Worm (Caenorhabditis elegans) whole organism, L4 larva: ENCODE data around the gene dsl-7.

Experiments used
- D1046.2 ChIP-seq: fragments of 200-800 bp; sonication (Bioruptor generic); IDR thresholded peaks from 2 replicates; pipeline ENCODE4 v1.3.6; 2022; ENCODE audit warnings: missing genetic modification characterization, missing compliant biosample characterization
- F10B5.3 ChIP-seq: sonication (generic microtip); optimal IDR thresholded peaks from 2 replicates; lab custom pipeline; 2016; ENCODE audit warnings: mild to moderate bottlenecking, missing genetic modification characterization, missing compliant biosample characterization
- Y75B8A.6 ChIP-seq: fragments of 200-800 bp; sonication (Bioruptor generic); IDR thresholded peaks from 2 replicates; pipeline ENCODE4 v1.3.6; 2022; ENCODE audit warnings: missing genetic modification reagents, missing genetic modification characterization, missing compliant biosample characterization
- ZK337.2 ChIP-seq: fragments of 200-800 bp; sonication (Bioruptor generic); IDR thresholded peaks from 2 replicates; pipeline ENCODE4 v1.3.6; 2022; ENCODE audit warnings: missing genetic modification reagents, missing genetic modification characterization, missing compliant biosample characterization
- aly-2 ChIP-seq: sonication (generic microtip); optimal IDR thresholded peaks from 2 replicates; lab custom pipeline; 2018; ENCODE audit warnings: missing biosample characterization, missing genetic modification characterization
- ama-1 ChIP-seq: fragments of 150-350 bp; optimal IDR thresholded peaks from 2 replicates; lab custom pipeline; 2014; ENCODE audit warnings: inconsistent platforms, mixed read lengths
- ceh-20 ChIP-seq: fragments of 200-800 bp; sonication (Bioruptor generic); IDR thresholded peaks from 2 replicates; pipeline ENCODE4 v1.3.6; 2022; ENCODE audit warnings: missing genetic modification reagents, missing genetic modification characterization, missing compliant biosample characterization
- ceh-32 ChIP-seq: sonication (generic microtip); optimal IDR thresholded peaks from 2 replicates; lab custom pipeline; 2016; ENCODE audit warnings: mild to moderate bottlenecking, missing genetic modification characterization, missing compliant biosample characterization; ENCODE audit not compliant: poor library complexity
- ceh-44 ChIP-seq: fragments of 200-800 bp; sonication (Bioruptor generic); IDR thresholded peaks from 2 replicates; pipeline ENCODE4 v1.3.6; 2022; ENCODE audit warnings: missing genetic modification reagents, missing genetic modification characterization, missing compliant biosample characterization
- ceh-62 ChIP-seq: sonication (generic microtip); optimal IDR thresholded peaks from 2 replicates; lab custom pipeline; 2017; ENCODE audit warnings: missing biosample characterization, missing genetic modification characterization
- ceh-82 ChIP-seq: sonication (generic microtip); optimal IDR thresholded peaks from 2 replicates; lab custom pipeline; 2017; ENCODE audit warnings: missing biosample characterization, missing genetic modification characterization
- cey-2 ChIP-seq: sonication (generic microtip); optimal IDR thresholded peaks from 3 replicates; lab custom pipeline; 2017; ENCODE audit warnings: missing genetic modification characterization, mild to moderate bottlenecking, missing compliant biosample characterization, antibody characterized with exemption, borderline replicate concordance; ENCODE audit not compliant: insufficient read depth
- daf-16 ChIP-seq, 3 experiments: sonication (generic microtip); optimal IDR thresholded peaks; 2 replicates each; lab custom pipeline; 2016 to 2017; ENCODE audit warnings: missing genetic modification characterization in 3 of 3, missing genetic modification reagents in 3 of 3, mild to moderate bottlenecking in 2 of 3, missing compliant biosample characterization in 2 of 3, missing biosample characterization in 1 of 3, moderate library complexity in 1 of 3
- daf-19 ChIP-seq: fragments of 200-800 bp; sonication (Bioruptor generic); conservative IDR thresholded peaks from 2 replicates; pipeline ENCODE4 v1.3.6; 2022; ENCODE audit warnings: missing genetic modification characterization, missing compliant biosample characterization
- dmd-6 ChIP-seq: fragments of 200-800 bp; sonication (Bioruptor generic); IDR thresholded peaks from 2 replicates; pipeline ENCODE4 v1.3.6; 2022; ENCODE audit warnings: missing genetic modification reagents, missing genetic modification characterization, missing compliant biosample characterization
- dmd-9 ChIP-seq: fragments of 200-800 bp; sonication (Bioruptor generic); IDR thresholded peaks from 2 replicates; pipeline ENCODE4 v1.3.6; 2022; ENCODE audit warnings: missing genetic modification reagents, missing genetic modification characterization, missing compliant biosample characterization
- dpl-1 ChIP-seq: fragments of 150-350 bp; optimal IDR thresholded peaks from 2 replicates; lab custom pipeline; 2014; ENCODE audit warnings: missing biosample characterization, missing genetic modification reagents, missing genetic modification characterization
- dve-1 ChIP-seq: sonication (generic microtip); optimal IDR thresholded peaks from 2 replicates; lab custom pipeline; 2017; ENCODE audit warnings: antibody characterized with exemption, mild to moderate bottlenecking, missing genetic modification characterization, missing compliant biosample characterization; ENCODE audit not compliant: insufficient read depth
- egl-27 ChIP-seq: sonication (generic microtip); optimal IDR thresholded peaks from 3 replicates; lab custom pipeline; 2017; ENCODE audit warnings: missing biosample characterization, missing genetic modification reagents, missing genetic modification characterization
- fkh-10 ChIP-seq: fragments of 150-350 bp; optimal IDR thresholded peaks from 2 replicates; lab custom pipeline; 2014; ENCODE audit warnings: missing biosample characterization, missing genetic modification reagents, missing genetic modification characterization
- hlh-30 ChIP-seq: sonication (generic microtip); optimal IDR thresholded peaks from 2 replicates; lab custom pipeline; 2017; ENCODE audit warnings: antibody characterized with exemption, mild to moderate bottlenecking, missing genetic modification characterization, missing compliant biosample characterization; ENCODE audit not compliant: insufficient read depth
- jun-1 ChIP-seq: fragments of 150-350 bp; optimal IDR thresholded peaks from 2 replicates; lab custom pipeline; 2014; ENCODE audit warnings: missing biosample characterization, missing genetic modification reagents, missing genetic modification characterization
- lim-7 ChIP-seq: fragments of 200-800 bp; sonication (Bioruptor generic); IDR thresholded peaks from 2 replicates; pipeline ENCODE4 v1.3.6; 2022; ENCODE audit warnings: missing genetic modification characterization, missing compliant biosample characterization
- lin-13 ChIP-seq: fragments of 150-350 bp; optimal IDR thresholded peaks from 2 replicates; lab custom pipeline; 2014; ENCODE audit warnings: missing biosample characterization, missing genetic modification reagents, missing genetic modification characterization
- lin-29 ChIP-seq: fragments of 200-800 bp; sonication (Bioruptor generic); IDR thresholded peaks from 2 replicates; pipeline ENCODE4 v1.3.6; 2022; ENCODE audit warnings: missing genetic modification reagents, missing genetic modification characterization, missing compliant biosample characterization
- lin-38 ChIP-seq: fragments of 200-800 bp; sonication (Bioruptor generic); IDR thresholded peaks from 2 replicates; pipeline ENCODE4 v1.3.6; 2022; ENCODE audit warnings: missing genetic modification reagents, missing genetic modification characterization, missing compliant biosample characterization
- lsy-2 ChIP-seq, 2 experiments: fragments of 150-350 bp in 1 of 2; sonication (generic microtip) in 1 of 2; optimal IDR thresholded peaks; 2 replicates each; lab custom pipeline; 2014 to 2017; ENCODE audit warnings: missing biosample characterization in 2 of 2, missing genetic modification characterization in 2 of 2
- madf-5 ChIP-seq, 2 experiments: fragments of 200-800 bp; sonication (Bioruptor generic); IDR thresholded peaks; 2 replicates each; pipeline ENCODE4 v1.3.6; 2022; ENCODE audit warnings: missing compliant biosample characterization in 2 of 2, missing genetic modification characterization in 2 of 2
- mdt-29 ChIP-seq: fragments of 200-800 bp; sonication (Bioruptor generic); IDR thresholded peaks from 2 replicates; pipeline ENCODE4 v1.3.6; 2022; ENCODE audit warnings: missing genetic modification reagents, missing genetic modification characterization, missing compliant biosample characterization
- mxl-3 ChIP-seq: fragments of 200-800 bp; sonication (Bioruptor generic); optimal IDR thresholded peaks from 2 replicates; lab custom pipeline; 2018; ENCODE audit warnings: mild to moderate bottlenecking, missing genetic modification characterization, missing compliant biosample characterization
- nhr-10 ChIP-seq: fragments of 150-350 bp; optimal IDR thresholded peaks from 2 replicates; lab custom pipeline; 2014; ENCODE audit warnings: missing biosample characterization, missing genetic modification characterization
- nhr-102 ChIP-seq: sonication (generic microtip); optimal IDR thresholded peaks from 2 replicates; lab custom pipeline; 2016; ENCODE audit warnings: mild to moderate bottlenecking, missing genetic modification characterization, moderate library complexity, missing compliant biosample characterization
- nhr-11 ChIP-seq: fragments of 150-350 bp; optimal IDR thresholded peaks from 2 replicates; lab custom pipeline; 2014; ENCODE audit warnings: missing biosample characterization, missing genetic modification characterization
- nhr-28 ChIP-seq: fragments of 150-350 bp; optimal IDR thresholded peaks from 2 replicates; lab custom pipeline; 2014; ENCODE audit warnings: missing biosample characterization, missing genetic modification characterization
- nhr-42 ChIP-seq: fragments of 200-800 bp; sonication (Bioruptor generic); IDR thresholded peaks from 2 replicates; pipeline ENCODE4 v1.3.6; 2022; ENCODE audit warnings: missing genetic modification characterization, missing compliant biosample characterization
- nhr-6 ChIP-seq: fragments of 150-350 bp; optimal IDR thresholded peaks from 2 replicates; lab custom pipeline; 2014; ENCODE audit warnings: missing biosample characterization, missing genetic modification characterization
- pha-4 ChIP-seq, 2 experiments: fragments of 150-350 bp in 1 of 2; fragments of 200-800 bp in 1 of 2; sonication (Bioruptor generic) in 1 of 2; IDR thresholded peaks in 1 of 2; optimal IDR thresholded peaks in 1 of 2; 2 replicates each; pipeline versions ENCODE4 v1.3.6 to Lab custom; 2014 to 2022; ENCODE audit warnings: missing genetic modification characterization in 2 of 2, missing genetic modification reagents in 2 of 2, missing biosample characterization in 1 of 2, missing compliant biosample characterization in 1 of 2
- php-3 ChIP-seq: fragments of 200-800 bp; sonication (Bioruptor generic); IDR thresholded peaks from 2 replicates; pipeline ENCODE4 v1.3.6; 2022; ENCODE audit warnings: missing genetic modification reagents, missing genetic modification characterization, missing compliant biosample characterization
- saeg-2 ChIP-seq: fragments of 200-800 bp; sonication (Bioruptor generic); IDR thresholded peaks from 2 replicates; pipeline ENCODE4 v1.3.6; 2022; ENCODE audit warnings: missing genetic modification reagents, missing genetic modification characterization, missing compliant biosample characterization
- sdz-12 ChIP-seq: fragments of 200-800 bp; sonication (Bioruptor generic); optimal IDR thresholded peaks from 2 replicates; lab custom pipeline; 2018; ENCODE audit warnings: mild to moderate bottlenecking, missing genetic modification characterization, missing compliant biosample characterization
- set-16 ChIP-seq: fragments of 200-800 bp; sonication (Bioruptor generic); IDR thresholded peaks from 2 replicates; pipeline ENCODE4 v1.3.6; 2022; ENCODE audit warnings: missing genetic modification reagents, missing genetic modification characterization, missing compliant biosample characterization
- spr-1 ChIP-seq: sonication (generic microtip); optimal IDR thresholded peaks from 2 replicates; lab custom pipeline; 2016; ENCODE audit warnings: mild to moderate bottlenecking, missing genetic modification characterization, missing compliant biosample characterization
- tag-97 ChIP-seq: fragments of 200-800 bp; sonication (Bioruptor generic); IDR thresholded peaks from 2 replicates; pipeline ENCODE4 v1.3.6; 2022; ENCODE audit warnings: missing genetic modification characterization, missing compliant biosample characterization
- tra-1 ChIP-seq: fragments of 200-800 bp; sonication (Bioruptor generic); IDR thresholded peaks from 2 replicates; pipeline ENCODE4 v1.3.6; 2022; ENCODE audit warnings: missing genetic modification reagents, missing genetic modification characterization, missing compliant biosample characterization
- unc-130 ChIP-seq: sonication (generic microtip); optimal IDR thresholded peaks from 2 replicates; lab custom pipeline; 2016; ENCODE audit warnings: missing genetic modification reagents, missing genetic modification characterization, missing compliant biosample characterization
- unc-62 ChIP-seq, 3 experiments: fragments of 150-350 bp in 1 of 3; sonication (generic microtip); optimal IDR thresholded peaks in 2 of 3; peaks in 1 of 3; 1 replicate in 1 of 3; 2 replicates in 2 of 3; lab custom pipeline; 2014 to 2017; ENCODE audit warnings: missing biosample characterization in 3 of 3, missing genetic modification characterization in 3 of 3, missing genetic modification reagents in 3 of 3, missing genotype in 1 of 3
- zfp-2 ChIP-seq: sonication (generic microtip); optimal IDR thresholded peaks from 2 replicates; lab custom pipeline; 2016; ENCODE audit warnings: mild to moderate bottlenecking, missing genetic modification characterization, missing compliant biosample characterization
- zip-11 ChIP-seq: fragments of 200-800 bp; sonication (Bioruptor generic); IDR thresholded peaks from 2 replicates; pipeline ENCODE4 v1.3.6; 2022; ENCODE audit warnings: missing genetic modification characterization, missing compliant biosample characterization

dsl-7 gene

DNA sequence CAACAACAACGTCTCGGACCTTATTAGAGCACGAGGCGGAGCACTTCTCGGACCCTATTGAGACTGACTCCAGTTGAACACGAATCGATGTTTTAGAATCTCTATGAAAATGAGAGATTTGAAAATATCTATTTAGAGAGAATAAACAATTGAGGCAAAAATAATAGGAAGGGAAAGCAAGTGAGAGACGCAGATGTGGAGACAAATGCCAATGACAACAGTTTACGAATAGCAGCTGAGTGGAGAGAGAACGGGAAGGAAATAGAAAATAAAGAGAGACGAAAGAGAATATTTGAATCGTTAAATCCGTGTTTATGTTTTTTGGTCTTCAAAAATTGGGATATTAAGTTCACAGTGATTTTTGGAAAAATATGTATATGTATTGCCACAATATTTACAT, 16.9 kb downstream of the dsl-7 start (continued):
- no peak for TF ChIP-seq php-3 (GFP tag; lab: Robert Waterston, UW)
- no peak for TF ChIP-seq fkh-10 (GFP tag; lab: Kevin White, UChicago)
- peak; percentile 21 for TF ChIP-seq dve-1

DNA sequence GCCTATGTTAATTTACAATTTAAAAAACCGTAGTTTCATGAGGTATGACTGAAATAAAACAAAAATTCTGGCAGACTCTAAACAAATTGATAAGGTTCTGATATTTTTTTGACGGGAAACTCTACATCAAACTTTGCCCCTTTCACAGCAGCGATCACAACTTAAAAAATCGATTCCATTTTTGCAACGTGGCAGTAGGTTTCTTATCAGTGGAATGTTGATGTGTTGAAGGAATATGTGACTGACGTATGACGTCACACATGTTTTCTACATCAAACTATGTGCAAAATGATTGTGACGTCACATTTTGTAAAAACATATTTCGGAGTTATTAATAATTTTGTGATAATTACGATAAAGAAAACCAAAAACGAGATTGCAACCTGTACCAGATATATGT, 19.0 kb downstream of the dsl-7 start:
- peak in 1 of 2 experiments; percentile 53 for TF ChIP-seq daf-16 (GFP tag; optimal IDR thresholded peaks at IDR 0.05; lab: Kevin White, UChicago)
- peak; percentile 89 for TF ChIP-seq daf-16 (tag; optimal IDR thresholded peaks at IDR 0.05; lab: Kevin White, UChicago)
- TF ChIP-seq unc-130 (GFP tag; lab: Kevin White, UChicago) = no peak
- no peak for TF ChIP-seq hlh-30 (tag; lab: Kevin White, UChicago)
- no peak for TF ChIP-seq mdt-29
- no peak for TF ChIP-seq lin-13 (GFP tag; lab: Kevin White, UChicago)
- peak; percentile 92 for TF ChIP-seq dmd-6 (GFP tag; lab: Robert Waterston, UW)
- TF ChIP-seq zfp-2 = no peak
- TF ChIP-seq lin-38 (GFP tag; lab: Robert Waterston, UW) = no peak
- TF ChIP-seq ama-1 (lab: Kevin White, UChicago) = no peak
- TF ChIP-seq nhr-28 (tag; lab: Kevin White, UChicago) = peak; percentile 36
- TF ChIP-seq lsy-2 (tag; optimal IDR thresholded peaks at IDR 0.05; lab: Kevin White, UChicago) = peak in 1 of 2 experiments; percentile 15
- TF ChIP-seq nhr-10 (tag; lab: Kevin White, UChicago) = no peak
- TF ChIP-seq jun-1 (tag; lab: Kevin White, UChicago) = no peak
- peak; percentile 88 for TF ChIP-seq dve-1
- no peak for TF ChIP-seq aly-2 (tag; lab: Kevin White, UChicago)
- TF ChIP-seq spr-1 (tag; lab: Kevin White, UChicago) = no peak
- no peak for TF ChIP-seq ceh-20 (GFP tag; lab: Robert Waterston, UW)
- no peak for TF ChIP-seq D1046.2 (GFP tag; lab: Robert Waterston, UW)
- no peak for TF ChIP-seq ceh-82 (tag; lab: Kevin White, UChicago)
- no peak for TF ChIP-seq nhr-42 (GFP tag; lab: Robert Waterston, UW)
- TF ChIP-seq dmd-9 = no peak
- TF ChIP-seq egl-27 (tag; lab: Kevin White, UChicago) = no peak
- peak; percentile 37; the same call in 1 of the 2 replicates for TF ChIP-seq saeg-2 (GFP tag; lab: Robert Waterston, UW)
- TF ChIP-seq tag-97 = no peak
- no peak for TF ChIP-seq nhr-6
- peak; percentile 80 for TF ChIP-seq nhr-102
- TF ChIP-seq madf-5 (GFP tag; IDR thresholded peaks at IDR 0.05; lab: Robert Waterston, UW) = no peak
- TF ChIP-seq tra-1 (GFP tag; lab: Robert Waterston, UW) = peak; percentile 59; the same call in 1 of the 2 replicates
- TF ChIP-seq zip-11 (GFP tag; lab: Robert Waterston, UW) = no peak
- TF ChIP-seq pha-4 (GFP tag; IDR thresholded peaks at IDR 0.05; lab: Robert Waterston, UW) = no peak
- no peak for TF ChIP-seq pha-4 (tag; optimal IDR thresholded peaks at IDR 0.05; lab: Kevin White, UChicago)
- TF ChIP-seq set-16 = no peak
- no peak for TF ChIP-seq ceh-32 (tag; lab: Kevin White, UChicago)
- no peak for TF ChIP-seq nhr-11
- TF ChIP-seq mxl-3 = no peak
- no peak for TF ChIP-seq lim-7 (GFP tag; lab: Robert Waterston, UW)
- no peak for TF ChIP-seq sdz-12 (GFP tag; lab: Kevin White, UChicago)
- no peak for TF ChIP-seq dpl-1 (GFP tag; lab: Kevin White, UChicago)
- no peak for TF ChIP-seq cey-2 (tag; lab: Kevin White, UChicago)
- TF ChIP-seq ceh-62 = no peak
- TF ChIP-seq F10B5.3 (tag; lab: Kevin White, UChicago) = no peak
- no peak for TF ChIP-seq lin-29
- no peak for TF ChIP-seq daf-19
- TF ChIP-seq unc-62 (GFP tag; optimal IDR thresholded peaks at IDR 0.05 in 1 of 2; lab: Kevin White, UChicago) = peak in 1 of 2 experiments; percentile 83
- TF ChIP-seq unc-62 (tag; optimal IDR thresholded peaks at IDR 0.05; lab: Kevin White, UChicago) = no peak
- TF ChIP-seq ZK337.2 (GFP tag; lab: Robert Waterston, UW) = no peak
- no peak for TF ChIP-seq ceh-44 (GFP tag; lab: Robert Waterston, UW)
- no peak for TF ChIP-seq Y75B8A.6 (GFP tag; lab: Robert Waterston, UW)
